Worm (Caenorhabditis elegans) whole organism, late embryonic: ENCODE data around the gene Y67H2A.7.
A peak's percentile ranks its signal among the peaks of the same experiment; 100 is the strongest.

Experiments used
- C08G9.2 ChIP-seq: sonication (generic microtip); optimal IDR thresholded peaks from 2 replicates; lab custom pipeline; 2016; ENCODE audit warnings: mild to moderate bottlenecking, missing genetic modification characterization, moderate library complexity, missing compliant biosample characterization
- T23F11.4 ChIP-seq: fragments of 200-800 bp; sonication (Bioruptor generic); optimal IDR thresholded peaks from 2 replicates; lab custom pipeline; 2018; ENCODE audit warnings: mild to moderate bottlenecking, missing genetic modification characterization, missing compliant biosample characterization
- Y22D7AL.16 ChIP-seq: sonication (generic microtip); optimal IDR thresholded peaks from 2 replicates; lab custom pipeline; 2016; ENCODE audit warnings: missing genetic modification characterization, missing compliant biosample characterization
- ceh-18 ChIP-seq: sonication (generic microtip); optimal IDR thresholded peaks from 2 replicates; lab custom pipeline; 2016; ENCODE audit warnings: missing genetic modification characterization, missing compliant biosample characterization
- ceh-2 ChIP-seq: sonication (generic microtip); optimal IDR thresholded peaks from 2 replicates; lab custom pipeline; 2016; ENCODE audit warnings: missing genotype, missing genetic modification characterization, missing compliant biosample characterization
- ceh-30 ChIP-seq: fragments of 150-350 bp; optimal IDR thresholded peaks from 2 replicates; lab custom pipeline; 2014; ENCODE audit warnings: missing biosample characterization, missing genetic modification characterization
- ceh-31 ChIP-seq: sonication (generic microtip); optimal IDR thresholded peaks from 2 replicates; lab custom pipeline; 2016; ENCODE audit warnings: missing genetic modification characterization, missing compliant biosample characterization
- dmd-4 ChIP-seq: sonication (generic microtip); optimal IDR thresholded peaks from 2 replicates; lab custom pipeline; 2016; ENCODE audit warnings: borderline replicate concordance, missing genetic modification characterization, missing compliant biosample characterization
- elt-2 ChIP-seq: sonication (generic microtip); optimal IDR thresholded peaks from 2 replicates; lab custom pipeline; 2016; ENCODE audit warnings: missing genetic modification reagents, missing genetic modification characterization, missing compliant biosample characterization
- ets-4 ChIP-seq: sonication (generic microtip); optimal IDR thresholded peaks from 2 replicates; lab custom pipeline; 2016; ENCODE audit warnings: missing genetic modification characterization, missing compliant biosample characterization
- eyg-1 ChIP-seq: sonication (generic microtip); optimal IDR thresholded peaks from 2 replicates; lab custom pipeline; 2016; ENCODE audit warnings: missing genotype, missing genetic modification characterization, missing compliant biosample characterization
- fax-1 ChIP-seq: sonication (generic microtip); optimal IDR thresholded peaks from 2 replicates; lab custom pipeline; 2016; ENCODE audit warnings: missing genotype, missing genetic modification characterization, missing compliant biosample characterization
- hlh-15 ChIP-seq: sonication (generic microtip); optimal IDR thresholded peaks from 2 replicates; lab custom pipeline; 2016; ENCODE audit warnings: missing genetic modification characterization, missing compliant biosample characterization
- hlh-8 ChIP-seq: sonication (generic microtip); optimal IDR thresholded peaks from 2 replicates; lab custom pipeline; 2016; ENCODE audit warnings: missing genotype, missing genetic modification characterization, missing compliant biosample characterization
- lin-11 ChIP-seq: fragments of 200-800 bp; sonication (Bioruptor generic); optimal IDR thresholded peaks from 2 replicates; lab custom pipeline; 2018; ENCODE audit warnings: mild to moderate bottlenecking, missing genetic modification characterization, missing compliant biosample characterization
- nfya-1 ChIP-seq: sonication (generic microtip); optimal IDR thresholded peaks from 2 replicates; lab custom pipeline; 2017; ENCODE audit warnings: missing genetic modification characterization, mild to moderate bottlenecking, missing compliant biosample characterization, antibody characterized with exemption, moderate library complexity
- nhr-232 ChIP-seq: sonication (generic microtip); optimal IDR thresholded peaks from 2 replicates; lab custom pipeline; 2016; ENCODE audit warnings: missing genetic modification characterization, missing compliant biosample characterization
- npax-4 ChIP-seq: sonication (generic microtip); optimal IDR thresholded peaks from 2 replicates; lab custom pipeline; 2016; ENCODE audit warnings: missing genetic modification characterization, missing compliant biosample characterization
- odd-2 ChIP-seq: sonication (generic microtip); optimal IDR thresholded peaks from 2 replicates; lab custom pipeline; 2017; ENCODE audit warnings: antibody characterized with exemption, mild to moderate bottlenecking, missing genetic modification characterization, missing compliant biosample characterization
- pag-3 ChIP-seq: sonication (generic microtip); optimal IDR thresholded peaks from 2 replicates; lab custom pipeline; 2016; ENCODE audit warnings: missing compliant biosample characterization, missing genetic modification characterization, borderline replicate concordance
- ref-2 ChIP-seq: sonication (generic microtip); optimal IDR thresholded peaks from 2 replicates; lab custom pipeline; 2016; ENCODE audit warnings: missing genetic modification characterization, missing compliant biosample characterization
- sox-4 ChIP-seq: sonication (generic microtip); optimal IDR thresholded peaks from 2 replicates; lab custom pipeline; 2017; ENCODE audit warnings: mild to moderate bottlenecking, missing genetic modification characterization, inconsistent platforms, missing compliant biosample characterization
- unc-3 ChIP-seq, 2 experiments: fragments of 200-800 bp in 1 of 2; sonication (Bioruptor generic) in 1 of 2; sonication (generic microtip) in 1 of 2; conservative IDR thresholded peaks in 1 of 2; optimal IDR thresholded peaks in 1 of 2; 2 replicates each; pipeline versions ENCODE4 v1.3.6 to Lab custom; 2016 to 2022; ENCODE audit warnings: missing compliant biosample characterization in 2 of 2, missing genetic modification characterization in 2 of 2, missing genetic modification reagents in 1 of 2
- unc-42 ChIP-seq: sonication (generic microtip); optimal IDR thresholded peaks from 2 replicates; lab custom pipeline; 2016; ENCODE audit warnings: missing genotype, missing genetic modification characterization, missing compliant biosample characterization

Y67H2A.7 gene

ce11 chrIV:13303442-13303841, at the start of gene Y67H2A.7:
Gene Y67H2A.7, plus strand, starts transcription at chrIV:13303742.
- TF ChIP-seq npax-4 (tag; lab: Kevin White, UChicago) = no peak
- TF ChIP-seq, all 69 proteins: peak for 0

- TF ChIP-seq elt-2 (tag; lab: Kevin White, UChicago) (peak; percentile 61), eyg-1 (tag; lab: Kevin White, UChicago) (no peak)
These were observed 49.7 kb upstream of the Y67H2A.7 start, which contains the start of gene ttr-45 for ce11 chrIV:13253841-13254240. Gene ttr-45, plus strand, starts transcription at chrIV:13254225.

ce11 chrIV:13255886-13256285, 47.7 kb upstream of the Y67H2A.7 start, which contains the start of gene bus-12:
Gene bus-12, plus strand, starts transcription at chrIV:13256186.
- no peak for TF ChIP-seq T23F11.4 (GFP tag; lab: Kevin White, UChicago)
- TF ChIP-seq sox-4 (tag; lab: Kevin White, UChicago) = no peak
- TF ChIP-seq nhr-232 (tag; lab: Kevin White, UChicago) = no peak
- TF ChIP-seq lin-11 = no peak
- TF ChIP-seq odd-2 (tag; lab: Kevin White, UChicago) = no peak
- TF ChIP-seq ref-2 (tag; lab: Kevin White, UChicago) = no peak
- TF ChIP-seq ceh-30 (tag; lab: Kevin White, UChicago) = no peak
- TF ChIP-seq ets-4 (tag; lab: Kevin White, UChicago) = no peak
- TF ChIP-seq elt-2 (tag; lab: Kevin White, UChicago) = no peak
- TF ChIP-seq unc-3 (GFP tag; conservative IDR thresholded peaks at IDR 0.05; lab: Robert Waterston, UW) = no peak
- TF ChIP-seq unc-3 (tag; optimal IDR thresholded peaks at IDR 0.05; lab: Kevin White, UChicago) = no peak

DNA sequence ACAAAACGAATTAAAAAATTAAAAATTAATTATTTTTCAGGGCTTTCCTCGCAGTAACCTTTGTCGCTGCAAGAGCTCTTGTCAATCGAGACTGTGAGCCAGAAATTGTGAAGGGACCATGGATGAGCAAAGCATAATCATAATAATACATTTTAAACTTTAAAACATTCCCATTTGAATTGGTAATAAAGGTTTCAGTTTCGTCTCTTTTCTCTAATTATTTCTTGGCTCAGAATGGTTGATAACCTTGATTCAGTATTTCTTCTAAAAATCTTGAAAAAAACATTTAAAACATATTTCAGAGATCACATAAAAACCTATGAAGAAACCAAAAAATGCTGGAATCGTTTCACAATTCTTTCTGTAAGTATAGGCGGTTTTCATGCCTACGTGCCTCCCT, 44.7 kb upstream of the Y67H2A.7 start, which contains the start of gene JC8.16:
TSS of gene JC8.16 (plus strand) at position 301 of the 400 bp plus-strand sequence.
- TF ChIP-seq ref-2 (tag; lab: Kevin White, UChicago) = no peak
- no peak for TF ChIP-seq T23F11.4 (GFP tag; lab: Kevin White, UChicago)
- no peak for TF ChIP-seq C08G9.2
- no peak for TF ChIP-seq hlh-15 (tag; lab: Kevin White, UChicago)

DNA sequence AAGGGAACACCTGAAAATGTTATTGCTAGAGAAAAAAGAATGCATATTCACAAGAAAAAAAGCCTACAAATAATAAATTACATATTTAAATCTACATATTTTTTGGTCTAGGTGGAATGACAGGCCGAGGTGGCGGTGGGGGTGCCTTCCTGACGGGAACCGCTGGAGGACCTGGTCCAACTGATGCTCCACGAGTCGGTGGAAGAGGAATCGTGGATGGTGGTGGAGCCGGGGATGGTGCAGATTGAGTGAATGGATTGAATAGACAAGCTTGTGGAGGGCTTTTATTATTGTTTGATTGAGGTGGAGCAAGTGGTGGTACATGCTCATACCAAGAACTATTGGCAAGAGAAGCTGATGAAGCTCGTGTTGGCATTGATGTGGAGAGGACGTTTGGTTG, 41.8 kb upstream of the Y67H2A.7 start:
- TF ChIP-seq ref-2 (tag; lab: Kevin White, UChicago) = no peak
- TF ChIP-seq ceh-18 (tag; lab: Kevin White, UChicago) = no peak
- no peak for TF ChIP-seq odd-2 (tag; lab: Kevin White, UChicago)
- no peak for TF ChIP-seq pag-3
- TF ChIP-seq dmd-4 (tag; lab: Kevin White, UChicago) = no peak

DNA sequence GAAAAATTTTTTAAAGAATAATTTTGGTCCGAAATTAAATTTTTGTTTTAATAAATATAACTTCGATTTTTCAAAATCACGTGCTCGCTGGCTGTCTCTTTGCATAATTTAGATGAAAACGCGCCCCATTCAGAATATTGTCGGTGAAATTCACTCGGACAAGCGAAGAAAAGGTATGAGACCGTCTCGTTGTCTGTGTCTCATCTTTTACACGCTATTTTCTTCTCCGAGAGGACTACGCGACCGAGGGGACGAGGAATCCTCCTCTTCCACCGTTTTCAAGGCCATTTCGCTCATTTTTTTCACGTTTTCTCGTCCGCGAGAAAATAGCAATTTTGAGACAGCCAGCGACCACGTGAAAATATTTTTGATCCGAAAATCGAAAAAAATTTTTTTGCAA, 40.7 kb upstream of the Y67H2A.7 start:
- peak; percentile 29 for TF ChIP-seq ceh-2 (tag; lab: Kevin White, UChicago)

DNA sequence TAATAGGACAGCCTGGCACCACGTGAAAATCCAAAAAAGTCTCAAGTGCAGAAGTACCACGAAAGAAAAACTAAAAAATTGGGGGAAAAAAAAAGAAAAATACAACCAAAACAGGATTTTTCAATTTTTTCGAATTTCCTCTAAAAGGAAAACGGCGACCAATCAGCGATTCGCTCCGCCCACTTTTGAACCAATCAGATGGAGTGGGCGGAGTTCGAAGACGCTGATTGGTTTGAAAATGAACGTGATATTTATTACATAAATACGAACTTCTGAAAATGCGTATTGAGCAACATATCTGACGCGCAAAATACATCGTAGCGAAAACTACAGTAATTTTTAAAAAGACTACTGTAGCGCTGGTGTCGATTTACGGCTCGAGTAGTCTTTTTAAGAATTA, 35.2 kb upstream of the Y67H2A.7 start:
- TF ChIP-seq hlh-8 (tag; lab: Kevin White, UChicago) (no peak), nfya-1 (peak; percentile 84)

DNA sequence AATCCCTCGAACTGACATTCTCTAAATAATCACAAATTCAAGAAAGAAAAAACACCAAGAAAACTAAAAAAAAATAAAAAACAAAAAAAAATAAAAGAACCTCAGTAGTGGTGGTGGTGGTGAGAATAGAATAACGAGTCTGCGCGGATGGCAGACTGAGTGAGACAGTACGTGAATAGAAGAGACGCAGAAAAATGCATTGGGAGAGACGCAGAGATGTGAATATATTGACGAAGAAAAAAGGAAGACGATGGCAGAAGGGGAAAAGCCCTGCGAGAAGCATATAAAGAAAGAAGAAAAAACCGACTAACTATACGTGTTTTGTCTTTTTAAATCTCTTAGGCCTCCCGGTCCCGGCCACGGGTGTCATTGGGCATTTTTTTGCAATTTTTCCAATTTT, 31.0 kb upstream of the Y67H2A.7 start, which contains the start of gene unc-26:
TSS of gene unc-26 (minus strand) at position 23 of the 400 bp plus-strand sequence.
- TF ChIP-seq fax-1 (tag; lab: Kevin White, UChicago) (peak; percentile 44), ceh-18 (tag; lab: Kevin White, UChicago) (peak; percentile 12), ref-2 (tag; lab: Kevin White, UChicago) (no peak), ceh-31 (tag; lab: Kevin White, UChicago) (peak; percentile 22), unc-42 (tag; lab: Kevin White, UChicago) (peak; percentile 36), hlh-8 (tag; lab: Kevin White, UChicago) (no peak), Y22D7AL.16 (tag; lab: Kevin White, UChicago) (no peak), nfya-1 (peak; percentile 17)
